Worm (Caenorhabditis elegans) whole organism, young adult: ENCODE measurements around the gene F20B6.6.
"Not testable (repeated sequence)": the region's sequence is repeated elsewhere in the genome, so short reads cannot be mapped to it uniquely, and the experiment has no call there.

Experiments
- B0261.1 ChIP-seq: sonication (generic microtip); optimal IDR thresholded peaks from 2 replicates; lab custom pipeline; 2016; ENCODE audit warnings: mild to moderate bottlenecking, missing genetic modification characterization, moderate library complexity, missing compliant biosample characterization
- B0336.3 ChIP-seq: fragments of 200-800 bp; sonication (Bioruptor generic); IDR thresholded peaks from 2 replicates; pipeline ENCODE4 v1.3.6; 2022; ENCODE audit warnings: missing genetic modification characterization, missing compliant biosample characterization
- C06A6.2 ChIP-seq: fragments of 200-800 bp; sonication (Bioruptor generic); conservative IDR thresholded peaks from 2 replicates; pipeline ENCODE4 v1.3.6; 2022; ENCODE audit warnings: missing genetic modification characterization, missing compliant biosample characterization
- F23B12.7 ChIP-seq: sonication (generic microtip); optimal IDR thresholded peaks from 2 replicates; lab custom pipeline; 2017; ENCODE audit warnings: missing genetic modification characterization, mild to moderate bottlenecking, missing compliant biosample characterization, antibody characterized with exemption, moderate library complexity; ENCODE audit not compliant: insufficient read depth
- F37B4.10 ChIP-seq: fragments of 200-800 bp; sonication (Bioruptor generic); IDR thresholded peaks from 2 replicates; pipeline ENCODE4 v1.3.6; 2022; ENCODE audit warnings: missing genetic modification characterization, missing compliant biosample characterization
- T07F8.4 ChIP-seq: sonication (generic microtip); optimal IDR thresholded peaks from 2 replicates; lab custom pipeline; 2016; ENCODE audit warnings: mild to moderate bottlenecking, missing genetic modification characterization, moderate library complexity, missing compliant biosample characterization
- T26A5.8 ChIP-seq: sonication (generic microtip); optimal IDR thresholded peaks from 2 replicates; lab custom pipeline; 2016; ENCODE audit warnings: missing genetic modification characterization, missing compliant biosample characterization
- Y53G8AR.9 ChIP-seq: fragments of 200-800 bp; sonication (Bioruptor generic); conservative IDR thresholded peaks from 2 replicates; pipeline ENCODE4 v1.3.6; 2022; ENCODE audit warnings: missing genetic modification reagents, missing genetic modification characterization, missing compliant biosample characterization
- atf-7 ChIP-seq: sonication (generic microtip); optimal IDR thresholded peaks from 2 replicates; lab custom pipeline; 2017; ENCODE audit warnings: mild to moderate bottlenecking, missing genetic modification characterization, missing compliant biosample characterization
- attf-5 ChIP-seq: fragments of 200-800 bp; sonication (Bioruptor generic); optimal IDR thresholded peaks from 2 replicates; lab custom pipeline; 2018; ENCODE audit warnings: mild to moderate bottlenecking, missing genetic modification characterization, missing compliant biosample characterization
- cebp-1 ChIP-seq, 2 experiments: fragments of 200-800 bp in 1 of 2; sonication (Bioruptor generic) in 1 of 2; sonication (generic microtip) in 1 of 2; IDR thresholded peaks in 1 of 2; optimal IDR thresholded peaks in 1 of 2; 2 replicates each; pipeline versions ENCODE4 v1.3.6 to Lab custom; 2017 to 2022; ENCODE audit warnings: missing compliant biosample characterization in 2 of 2, missing genetic modification characterization in 2 of 2, mild to moderate bottlenecking in 1 of 2, missing genetic modification reagents in 1 of 2, moderate library complexity in 1 of 2
- ceh-58 ChIP-seq: fragments of 200-800 bp; sonication (Bioruptor generic); IDR thresholded peaks from 2 replicates; pipeline ENCODE4 v1.3.6; 2022; ENCODE audit warnings: missing genetic modification characterization, missing compliant biosample characterization
- ceh-91 ChIP-seq: fragments of 200-800 bp; sonication (Bioruptor generic); IDR thresholded peaks from 2 replicates; pipeline ENCODE4 v1.3.6; 2022; ENCODE audit warnings: missing genetic modification reagents, missing genetic modification characterization, missing compliant biosample characterization
- dox-1 ChIP-seq: fragments of 200-800 bp; sonication (Bioruptor generic); IDR thresholded peaks from 2 replicates; pipeline ENCODE4 v1.3.6; 2022; ENCODE audit warnings: missing genetic modification reagents, missing genetic modification characterization, missing compliant biosample characterization
- egl-18 ChIP-seq: fragments of 200-800 bp; sonication (Bioruptor generic); IDR thresholded peaks from 2 replicates; pipeline ENCODE4 v1.3.6; 2022; ENCODE audit warnings: missing genetic modification reagents, missing genetic modification characterization, missing compliant biosample characterization
- ekl-4 ChIP-seq: fragments of 200-800 bp; sonication (Bioruptor generic); IDR thresholded peaks from 2 replicates; pipeline ENCODE4 v1.3.6; 2022; ENCODE audit warnings: missing genetic modification reagents, missing genetic modification characterization, missing compliant biosample characterization
- let-526 ChIP-seq: fragments of 200-800 bp; sonication (Bioruptor generic); IDR thresholded peaks from 2 replicates; pipeline ENCODE4 v1.3.6; 2022; ENCODE audit warnings: missing genetic modification reagents, missing genetic modification characterization, missing compliant biosample characterization
- lin-26 ChIP-seq: fragments of 200-800 bp; sonication (Bioruptor generic); IDR thresholded peaks from 2 replicates; pipeline ENCODE4 v1.3.6; 2022; ENCODE audit warnings: missing genetic modification reagents, missing genetic modification characterization, missing compliant biosample characterization
- lin-54 ChIP-seq: fragments of 200-800 bp; sonication (Bioruptor generic); optimal IDR thresholded peaks from 2 replicates; lab custom pipeline; 2018; ENCODE audit warnings: mild to moderate bottlenecking, missing genetic modification characterization, missing compliant biosample characterization
- lir-1 ChIP-seq: fragments of 200-800 bp; sonication (Bioruptor generic); conservative IDR thresholded peaks from 2 replicates; pipeline ENCODE4 v1.3.6; 2022; ENCODE audit warnings: missing genetic modification reagents, missing genetic modification characterization, missing compliant biosample characterization
- madf-3 ChIP-seq: fragments of 200-800 bp; sonication (Bioruptor generic); IDR thresholded peaks from 2 replicates; pipeline ENCODE4 v1.3.6; 2022; ENCODE audit warnings: missing genetic modification reagents, missing genetic modification characterization, missing compliant biosample characterization
- nfya-2 ChIP-seq: fragments of 200-800 bp; sonication (Bioruptor generic); IDR thresholded peaks from 2 replicates; pipeline ENCODE4 v1.3.6; 2022; ENCODE audit warnings: missing genetic modification reagents, missing genetic modification characterization, missing compliant biosample characterization
- nhr-179 ChIP-seq: sonication (generic microtip); optimal IDR thresholded peaks from 2 replicates; lab custom pipeline; 2016; ENCODE audit warnings: mild to moderate bottlenecking, missing genetic modification characterization, missing compliant biosample characterization
- nhr-27 ChIP-seq: fragments of 200-800 bp; sonication (Bioruptor generic); optimal IDR thresholded peaks from 2 replicates; lab custom pipeline; 2018; ENCODE audit warnings: mild to moderate bottlenecking, missing genetic modification characterization, moderate library complexity, missing compliant biosample characterization
- nhr-80 ChIP-seq: sonication (generic microtip); optimal IDR thresholded peaks from 2 replicates; lab custom pipeline; 2016; ENCODE audit warnings: missing genetic modification characterization, missing compliant biosample characterization
- nhr-90 ChIP-seq: sonication (generic microtip); optimal IDR thresholded peaks from 2 replicates; lab custom pipeline; 2016; ENCODE audit warnings: missing genotype, mild to moderate bottlenecking, missing genetic modification characterization, missing compliant biosample characterization
- pbrm-1 ChIP-seq: fragments of 200-800 bp; sonication (Bioruptor generic); IDR thresholded peaks from 2 replicates; pipeline ENCODE4 v1.3.6; 2022; ENCODE audit warnings: missing genetic modification reagents, missing genetic modification characterization, missing compliant biosample characterization
- rcor-1 ChIP-seq: fragments of 200-800 bp; sonication (Bioruptor generic); IDR thresholded peaks from 2 replicates; pipeline ENCODE4 v1.3.6; 2022; ENCODE audit warnings: missing genetic modification reagents, missing genetic modification characterization, missing compliant biosample characterization
- repo-1 ChIP-seq: sonication (generic microtip); optimal IDR thresholded peaks from 2 replicates; lab custom pipeline; 2017; ENCODE audit warnings: mild to moderate bottlenecking, missing genetic modification characterization, missing compliant biosample characterization
- sea-2 ChIP-seq: fragments of 200-800 bp; sonication (Bioruptor generic); IDR thresholded peaks from 2 replicates; pipeline ENCODE4 v1.3.6; 2022; ENCODE audit warnings: missing genetic modification characterization, missing compliant biosample characterization
- snpc-3.4 ChIP-seq: sonication (generic microtip); optimal IDR thresholded peaks from 2 replicates; lab custom pipeline; 2017; ENCODE audit warnings: missing genetic modification characterization, mild to moderate bottlenecking, missing compliant biosample characterization, antibody characterized with exemption, moderate library complexity, missing genotype, missing genetic modification reagents
- somi-1 ChIP-seq: fragments of 200-800 bp; sonication (Bioruptor generic); optimal IDR thresholded peaks from 2 replicates; lab custom pipeline; 2018; ENCODE audit warnings: mild to moderate bottlenecking, missing genetic modification characterization, missing compliant biosample characterization
- tbx-9 ChIP-seq: sonication (generic microtip); optimal IDR thresholded peaks from 2 replicates; lab custom pipeline; 2016; ENCODE audit warnings: borderline replicate concordance, missing genetic modification characterization, inconsistent platforms, missing compliant biosample characterization
- tlf-1 ChIP-seq: fragments of 200-800 bp; sonication (Bioruptor generic); optimal IDR thresholded peaks from 2 replicates; lab custom pipeline; 2018; ENCODE audit warnings: mild to moderate bottlenecking, missing genetic modification characterization, missing compliant biosample characterization
- ztf-18 ChIP-seq: sonication (generic microtip); optimal IDR thresholded peaks from 2 replicates; lab custom pipeline; 2016; ENCODE audit warnings: missing genotype, mild to moderate bottlenecking, missing genetic modification characterization, missing compliant biosample characterization
- ztf-22 ChIP-seq: fragments of 200-800 bp; sonication (Bioruptor generic); optimal IDR thresholded peaks from 2 replicates; lab custom pipeline; 2018; ENCODE audit warnings: mild to moderate bottlenecking, missing genetic modification characterization, moderate library complexity, missing compliant biosample characterization
- ztf-25 ChIP-seq: fragments of 200-800 bp; sonication (Bioruptor generic); IDR thresholded peaks from 2 replicates; pipeline ENCODE4 v1.3.6; 2022; ENCODE audit warnings: missing genetic modification reagents, missing genetic modification characterization, missing compliant biosample characterization

The F20B6.6 gene

ce11 chrX:4202114-4202513 is at the start of gene F20B6.6:
TSS of gene F20B6.6 (minus strand) at chrX:4202214.
- not testable (repeated sequence) for TF ChIP-seq ztf-22 (GFP tag; lab: Kevin White, UChicago); snpc-3.4 (tag; lab: Kevin White, UChicago); Y53G8AR.9

- no peak for TF ChIP-seq ceh-58
- no peak for TF ChIP-seq rcor-1
- TF ChIP-seq T07F8.4 (tag; lab: Kevin White, UChicago): no peak
Observed at ce11 chrX:4248949-4249348, 46.9 kb upstream of the F20B6.6 start, which contains the start of gene hlh-13. TSS of gene hlh-13 (plus strand) at chrX:4249249.

ce11 chrX:4248417-4248816 is 46.4 kb upstream of the F20B6.6 start:
- TF ChIP-seq atf-7 (tag; lab: Kevin White, UChicago) (no peak), ztf-18 (tag; lab: Kevin White, UChicago) (no peak), tlf-1 (GFP tag; lab: Kevin White, UChicago) (no peak), nhr-80 (tag; lab: Kevin White, UChicago) (peak; percentile 10), lir-1 (GFP tag; lab: Robert Waterston, UW) (no peak)

ce11 chrX:4246867-4247591 is 45.0 kb upstream of the F20B6.6 start, which contains the start of gene F48D6.4:
TSS of gene F48D6.4 (minus strand) at chrX:4247212.
- TF ChIP-seq B0336.3 (GFP tag; lab: Robert Waterston, UW) (0 out of 2 replicates have a peak, but pooled peaks have one; percentile 2), B0261.1 (tag; lab: Kevin White, UChicago) (no peak), tlf-1 (GFP tag; lab: Kevin White, UChicago) (peak; percentile 17), nhr-80 (tag; lab: Kevin White, UChicago) (peak; percentile 66)
- TF ChIP-seq, all 124 proteins: peak for 3

ce11 chrX:4246237-4246697 is 44.3 kb upstream of the F20B6.6 start:
- TF ChIP-seq ztf-18 (tag; lab: Kevin White, UChicago) (no peak), cebp-1 (GFP tag; IDR thresholded peaks at IDR 0.05; lab: Robert Waterston, UW) (no peak), cebp-1 (tag; optimal IDR thresholded peaks at IDR 0.05; lab: Kevin White, UChicago) (peak; percentile 57), C06A6.2 (GFP tag; lab: Robert Waterston, UW) (0 out of 2 replicates have a peak, but pooled peaks have one; percentile 38), repo-1 (peak; percentile 89), nhr-27 (no peak), egl-18 (GFP tag; lab: Robert Waterston, UW) (no peak), lin-54 (GFP tag; lab: Kevin White, UChicago) (no peak), atf-7 (tag; lab: Kevin White, UChicago) (peak; percentile 40), sea-2 (GFP tag; lab: Robert Waterston, UW) (no peak), ceh-91 (GFP tag; lab: Robert Waterston, UW) (no peak), attf-5 (GFP tag; lab: Kevin White, UChicago) (peak; percentile 2), madf-3 (GFP tag; lab: Robert Waterston, UW) (0 out of 2 replicates have a peak, but pooled peaks have one; percentile 38), F37B4.10 (GFP tag; lab: Robert Waterston, UW) (no peak), dox-1 (GFP tag; lab: Robert Waterston, UW) (peak; percentile 65), tbx-9 (tag; lab: Kevin White, UChicago) (no peak), ekl-4 (GFP tag; lab: Robert Waterston, UW) (0 out of 2 replicates have a peak, but pooled peaks have one; percentile 30), somi-1 (peak; percentile 25), nhr-90 (tag; lab: Kevin White, UChicago) (peak; percentile 18), nfya-2 (GFP tag; lab: Robert Waterston, UW) (no peak), ztf-25 (GFP tag; lab: Robert Waterston, UW) (0 out of 2 replicates have a peak, but pooled peaks have one; percentile 15), nhr-179 (tag; lab: Kevin White, UChicago) (no peak), pbrm-1 (GFP tag; lab: Robert Waterston, UW) (0 out of 2 replicates have a peak, but pooled peaks have one; percentile 37), Y53G8AR.9 (0 out of 2 replicates have a peak, but pooled peaks have one; percentile 56), T26A5.8 (tag; lab: Kevin White, UChicago) (no peak), let-526 (GFP tag; lab: Robert Waterston, UW) (0 out of 2 replicates have a peak, but pooled peaks have one; percentile 4), lin-26 (0 out of 2 replicates have a peak, but pooled peaks have one; percentile 12), tlf-1 (GFP tag; lab: Kevin White, UChicago) (peak; percentile 49), F23B12.7 (no peak)
